Fruit fly (Drosophila melanogaster) whole organism, embryonic: ENCODE data around the gene pav.

Source experiments
- B-H2 ChIP-seq: fragments of 200-800 bp; sonication (Bioruptor generic); optimal IDR thresholded peaks from 2 replicates; lab custom pipeline; 2018; ENCODE audit warnings: missing biosample characterization, mild to moderate bottlenecking, missing genetic modification characterization
- CG10366 ChIP-seq: fragments of 200-800 bp; sonication (Bioruptor generic); IDR thresholded peaks from 2 replicates; pipeline ENCODE4 v1.3.6; 2022; ENCODE audit warnings: missing biosample characterization, missing genetic modification characterization
- CG10979 ChIP-seq: fragments of 200-800 bp; sonication (Bioruptor generic); optimal IDR thresholded peaks from 2 replicates; lab custom pipeline; 2018; ENCODE audit warnings: missing biosample characterization, mild to moderate bottlenecking, missing genetic modification characterization, moderate library complexity
- CG12155 ChIP-seq: fragments of 200-800 bp; sonication (Bioruptor generic); optimal IDR thresholded peaks from 3 replicates; lab custom pipeline; 2016; ENCODE audit warnings: missing biosample characterization, missing genetic modification characterization
- CG1233 ChIP-seq: fragments of 200-800 bp; sonication (Bioruptor generic); optimal IDR thresholded peaks from 4 replicates; lab custom pipeline; 2018; ENCODE audit warnings: missing biosample characterization, mild to moderate bottlenecking, missing genetic modification characterization
- CG13123 ChIP-seq: fragments of 200-800 bp; sonication (Bioruptor generic); optimal IDR thresholded peaks from 2 replicates; lab custom pipeline; 2016; ENCODE audit warnings: missing biosample characterization, missing genetic modification characterization
- CG13894 ChIP-seq: fragments of 200-800 bp; sonication (Bioruptor generic); optimal IDR thresholded peaks from 3 replicates; lab custom pipeline; 2018; ENCODE audit warnings: missing biosample characterization, mild to moderate bottlenecking, missing genetic modification characterization, moderate library complexity
- CG15479 ChIP-seq: fragments of 200-800 bp; sonication (Bioruptor generic); optimal IDR thresholded peaks from 3 replicates; lab custom pipeline; 2019; ENCODE audit warnings: missing biosample characterization, mild to moderate bottlenecking, missing genetic modification characterization, moderate library complexity
- CG15514 ChIP-seq: fragments of 200-800 bp; sonication (Bioruptor generic); optimal IDR thresholded peaks from 3 replicates; lab custom pipeline; 2017; ENCODE audit warnings: missing biosample characterization, missing genetic modification characterization, mild to moderate bottlenecking, moderate library complexity, missing genetic modification reagents
- CG16779 ChIP-seq: fragments of 200-800 bp; sonication (Bioruptor generic); IDR thresholded peaks from 2 replicates; pipeline ENCODE4 v1.3.6; 2022; ENCODE audit warnings: missing biosample characterization, missing genetic modification characterization
- CG2199 ChIP-seq: fragments of 200-800 bp; sonication (Bioruptor generic); IDR thresholded peaks from 3 replicates; pipeline ENCODE4 v1.3.6; 2022; ENCODE audit warnings: missing biosample characterization, missing genetic modification characterization
- CG31365 ChIP-seq: fragments of 200-800 bp; sonication (Bioruptor generic); optimal IDR thresholded peaks from 2 replicates; lab custom pipeline; 2018; ENCODE audit warnings: missing biosample characterization, mild to moderate bottlenecking, missing genetic modification characterization
- CG31388 ChIP-seq: fragments of 200-800 bp; sonication (Bioruptor generic); optimal IDR thresholded peaks from 2 replicates; lab custom pipeline; 2016; ENCODE audit warnings: missing biosample characterization, missing genetic modification characterization
- CG3163 ChIP-seq: fragments of 200-800 bp; sonication (Bioruptor generic); optimal IDR thresholded peaks from 3 replicates; lab custom pipeline; 2016; ENCODE audit warnings: missing biosample characterization, missing genetic modification characterization
- CG4707 ChIP-seq: fragments of 200-800 bp; sonication (Bioruptor generic); optimal IDR thresholded peaks from 2 replicates; lab custom pipeline; 2018; ENCODE audit warnings: missing biosample characterization, mild to moderate bottlenecking, missing genetic modification characterization, moderate library complexity
- CG4854 ChIP-seq: fragments of 200-800 bp; sonication (Bioruptor generic); optimal IDR thresholded peaks from 2 replicates; lab custom pipeline; 2016; ENCODE audit warnings: missing biosample characterization, missing genetic modification characterization, inconsistent platforms
- CG9215 ChIP-seq: fragments of 200-800 bp; sonication (Bioruptor generic); IDR thresholded peaks from 2 replicates; pipeline ENCODE4 v1.3.6; 2022; ENCODE audit warnings: missing biosample characterization, missing genetic modification characterization
- D19B ChIP-seq: fragments of 200-800 bp; sonication (Bioruptor generic); optimal IDR thresholded peaks from 2 replicates; lab custom pipeline; 2017; ENCODE audit warnings: missing biosample characterization, mild to moderate bottlenecking, missing genetic modification characterization
- Deaf1 ChIP-seq: fragments of 200-800 bp; optimal IDR thresholded peaks from 3 replicates; lab custom pipeline; 2019; ENCODE audit warnings: missing biosample characterization, mild to moderate bottlenecking, missing genetic modification characterization, moderate library complexity
- Dref ChIP-seq: fragments of 200-800 bp; sonication (Bioruptor generic); IDR thresholded peaks from 2 replicates; pipeline ENCODE4 v1.3.6; 2022; ENCODE audit warnings: missing biosample characterization, missing genetic modification characterization
- E2f2 ChIP-seq: fragments of 200-800 bp; sonication (Bioruptor generic); IDR thresholded peaks from 2 replicates; pipeline ENCODE4 v1.3.6; 2022; ENCODE audit warnings: missing biosample characterization, missing genetic modification characterization
- Ets65A ChIP-seq: fragments of 200-800 bp; sonication (Bioruptor generic); peaks from one replicate; lab custom pipeline; 2016; ENCODE audit warnings: missing biosample characterization, missing genetic modification characterization
- Fer1 ChIP-seq: fragments of 200-800 bp; sonication (Bioruptor generic); optimal IDR thresholded peaks from 2 replicates; lab custom pipeline; 2017; ENCODE audit warnings: missing biosample characterization, mild to moderate bottlenecking, missing genetic modification characterization
- HLH54F ChIP-seq: fragments of 200-800 bp; sonication (Bioruptor generic); optimal IDR thresholded peaks from 3 replicates; lab custom pipeline; 2016; ENCODE audit warnings: missing biosample characterization, missing genetic modification characterization
- Hr51 ChIP-seq, 2 experiments: fragments of 200-800 bp; sonication (Bioruptor generic); optimal IDR thresholded peaks; 2 replicates in 1 of 2; 3 replicates in 1 of 2; lab custom pipeline; 2016 to 2018; ENCODE audit warnings: missing biosample characterization in 2 of 2, missing genetic modification characterization in 2 of 2, mild to moderate bottlenecking in 1 of 2, moderate library complexity in 1 of 2
- Lhr ChIP-seq: fragments of 200-800 bp; sonication (Bioruptor generic); optimal IDR thresholded peaks from 3 replicates; lab custom pipeline; 2017; ENCODE audit warnings: mild to moderate bottlenecking, missing biosample characterization, missing genetic modification reagents, missing genetic modification characterization
- Neu2 ChIP-seq: fragments of 200-800 bp; sonication (Bioruptor generic); optimal IDR thresholded peaks from 3 replicates; lab custom pipeline; 2016; ENCODE audit warnings: missing biosample characterization, missing genetic modification characterization, borderline replicate concordance
- Nf-YB ChIP-seq: fragments of 200-800 bp; sonication (Bioruptor generic); optimal IDR thresholded peaks from 3 replicates; lab custom pipeline; 2019; ENCODE audit warnings: missing biosample characterization, mild to moderate bottlenecking, missing genetic modification characterization, moderate library complexity
- Opbp ChIP-seq: fragments of 200-800 bp; sonication (Bioruptor generic); IDR thresholded peaks from 3 replicates; pipeline ENCODE4 v1.3.6; 2022; ENCODE audit warnings: missing biosample characterization, missing genetic modification characterization; ENCODE audit not compliant: partially characterized antibody
- Pdp1 ChIP-seq, 2 experiments: fragments of 200-800 bp; sonication (Bioruptor generic); optimal IDR thresholded peaks; 3 replicates each; lab custom pipeline; 2016; ENCODE audit warnings: missing biosample characterization in 2 of 2, missing genetic modification characterization in 2 of 2, mild to moderate bottlenecking in 1 of 2, moderate library complexity in 1 of 2
- Ssrp ChIP-seq: fragments of 200-800 bp; sonication (Bioruptor generic); optimal IDR thresholded peaks from 2 replicates; lab custom pipeline; 2018; ENCODE audit warnings: missing biosample characterization, mild to moderate bottlenecking, missing genetic modification characterization, moderate library complexity
- TFAM ChIP-seq: fragments of 200-800 bp; sonication (Bioruptor generic); optimal IDR thresholded peaks from 2 replicates; lab custom pipeline; 2017; ENCODE audit warnings: missing biosample characterization, missing genetic modification characterization, inconsistent platforms
- Trl ChIP-seq, 3 experiments: fragments of >200 bp in 2 of 3; fragments of 200-800 bp in 1 of 3; sonication (Bioruptor generic) in 1 of 3; optimal IDR thresholded peaks; 2 replicates in 1 of 3; 3 replicates in 2 of 3; lab custom pipeline; 2016 to 2017; ENCODE audit warnings: missing biosample characterization in 1 of 3, missing genetic modification characterization in 1 of 3
- Vsx1 ChIP-seq: fragments of 200-800 bp; sonication (Bioruptor generic); optimal IDR thresholded peaks from 2 replicates; lab custom pipeline; 2017; ENCODE audit warnings: missing biosample characterization, mild to moderate bottlenecking, missing genetic modification characterization, missing genetic modification reagents
- al ChIP-seq: fragments of 200-800 bp; sonication (Bioruptor generic); IDR thresholded peaks from 2 replicates; pipeline ENCODE4 v1.3.6; 2022; ENCODE audit warnings: missing biosample characterization, missing genetic modification characterization
- aop ChIP-seq: fragments of 200-800 bp; sonication (Bioruptor generic); IDR thresholded peaks from 2 replicates; pipeline ENCODE4 v1.3.6; 2022; ENCODE audit warnings: missing biosample characterization, missing genetic modification characterization
- bbx ChIP-seq: fragments of 200-800 bp; sonication (Bioruptor generic); IDR thresholded peaks from 2 replicates; pipeline ENCODE4 v1.3.6; 2022; ENCODE audit warnings: missing biosample characterization, missing genetic modification characterization; ENCODE audit not compliant: partially characterized antibody
- fd64A ChIP-seq: fragments of 200-800 bp; sonication (Bioruptor generic); optimal IDR thresholded peaks from 3 replicates; lab custom pipeline; 2018; ENCODE audit warnings: missing biosample characterization, mild to moderate bottlenecking, missing genetic modification characterization
- gcm ChIP-seq: fragments of 200-800 bp; sonication (Bioruptor generic); optimal IDR thresholded peaks from 2 replicates; lab custom pipeline; 2019; ENCODE audit warnings: missing biosample characterization, mild to moderate bottlenecking, missing genetic modification characterization, moderate library complexity
- gro ChIP-seq: fragments of 200-800 bp; sonication (Bioruptor generic); optimal IDR thresholded peaks from 2 replicates; lab custom pipeline; 2016; ENCODE audit warnings: missing biosample characterization, missing genetic modification characterization
- her ChIP-seq: fragments of 200-800 bp; sonication (Bioruptor generic); optimal IDR thresholded peaks from 2 replicates; lab custom pipeline; 2016; ENCODE audit warnings: missing biosample characterization, missing genetic modification characterization
- jing ChIP-seq: fragments of 200-800 bp; sonication (Bioruptor generic); optimal IDR thresholded peaks from 2 replicates; lab custom pipeline; 2018; ENCODE audit warnings: missing biosample characterization, mild to moderate bottlenecking, missing genetic modification characterization
- jumu ChIP-seq: fragments of 200-800 bp; sonication (Bioruptor generic); optimal IDR thresholded peaks from 3 replicates; lab custom pipeline; 2016; ENCODE audit warnings: missing biosample characterization, missing genetic modification characterization
- lilli ChIP-seq: fragments of 200-800 bp; sonication (Bioruptor generic); optimal IDR thresholded peaks from 3 replicates; lab custom pipeline; 2016; ENCODE audit warnings: missing biosample characterization, missing genetic modification characterization
- pnt ChIP-seq: fragments of 200-800 bp; sonication (Bioruptor generic); optimal IDR thresholded peaks from 3 replicates; lab custom pipeline; 2016; ENCODE audit warnings: missing biosample characterization, missing genetic modification characterization
- sna ChIP-seq: fragments of 200-800 bp; sonication (Bioruptor generic); IDR thresholded peaks from 2 replicates; pipeline ENCODE4 v1.3.6; 2022; ENCODE audit warnings: missing biosample characterization, missing genetic modification characterization; ENCODE audit not compliant: partially characterized antibody
- tna ChIP-seq: fragments of 200-800 bp; sonication (Bioruptor generic); IDR thresholded peaks from 2 replicates; pipeline ENCODE4 v1.3.6; 2022; ENCODE audit warnings: missing biosample characterization, missing genetic modification characterization; ENCODE audit not compliant: partially characterized antibody
- zfh1 ChIP-seq: fragments of 200-800 bp; sonication (Bioruptor generic); IDR thresholded peaks from 3 replicates; pipeline ENCODE4 v1.3.6; 2022; ENCODE audit warnings: missing biosample characterization, missing genetic modification characterization

pav gene

dm6 chr3L:4229365-4229967 lies 13.1 kb upstream of the pav start (continued):
- TF ChIP-seq Nf-YB (GFP tag; lab: Kevin White, UChicago) (no peak), gro (GFP tag; lab: Kevin White, UChicago) (no peak), TFAM (GFP tag; lab: Kevin White, UChicago) (no peak), al (GFP tag; lab: Robert Waterston, UW) (no peak), Pdp1 (GFP tag; optimal IDR thresholded peaks at IDR 0.05; lab: Kevin White, UChicago) (peak in 1 of 2 experiments; percentile 13), Vsx1 (GFP tag; lab: Kevin White, UChicago) (no peak), CG4707 (GFP tag; lab: Kevin White, UChicago) (no peak), jing (GFP tag; lab: Kevin White, UChicago) (no peak), CG13123 (GFP tag; lab: Kevin White, UChicago) (no peak), Fer1 (GFP tag; lab: Kevin White, UChicago) (no peak), CG10366 (no peak), CG2199 (GFP tag; lab: Robert Waterston, UW) (0 out of 3 replicates have a peak, but pooled peaks have one; percentile 43), fd64A (GFP tag; lab: Kevin White, UChicago) (no peak), pnt (GFP tag; lab: Kevin White, UChicago) (no peak), HLH54F (no peak), B-H2 (GFP tag; lab: Kevin White, UChicago) (no peak), CG31365 (tag; lab: Kevin White, UChicago) (no peak), gcm (GFP tag; lab: Kevin White, UChicago) (no peak), her (GFP tag; lab: Kevin White, UChicago) (no peak), tna (GFP tag; lab: Robert Waterston, UW) (no peak), jumu (GFP tag; lab: Kevin White, UChicago) (no peak), Lhr (GFP tag; lab: Kevin White, UChicago) (no peak), D19B (GFP tag; lab: Kevin White, UChicago) (no peak), E2f2 (GFP tag; lab: Robert Waterston, UW) (no peak), CG4854 (GFP tag; lab: Kevin White, UChicago) (no peak), Dref (GFP tag; lab: Robert Waterston, UW) (no peak), aop (GFP tag; lab: Robert Waterston, UW) (no peak), Ssrp (tag; lab: Kevin White, UChicago) (no peak), bbx (GFP tag; lab: Robert Waterston, UW) (no peak)

dm6 chr3L:4230357-4230901 lies 12.1 kb upstream of the pav start:
- TF ChIP-seq CG1233 (GFP tag; lab: Kevin White, UChicago) (peak; percentile 94), zfh1 (GFP tag; lab: Robert Waterston, UW) (peak; percentile 95), CG31388 (GFP tag; lab: Kevin White, UChicago) (peak; percentile 74), CG12155 (GFP tag; lab: Kevin White, UChicago) (peak; percentile 85), CG10979 (peak; percentile 98), sna (GFP tag; lab: Robert Waterston, UW) (no peak), CG3163 (peak; percentile 69), CG15479 (GFP tag; lab: Kevin White, UChicago) (peak; percentile 97), CG9215 (GFP tag; lab: Robert Waterston, UW) (peak; percentile 73), lilli (peak; percentile 85), Ets65A (GFP tag; lab: Kevin White, UChicago) (peak; percentile 99), CG16779 (GFP tag; lab: Robert Waterston, UW) (no peak), CG13894 (no peak), CG4854 (GFP tag; lab: Kevin White, UChicago) (peak; percentile 85), Hr51 (GFP tag; optimal IDR thresholded peaks at IDR 0.05; lab: Kevin White, UChicago) (peak; percentile 92 to 93), Neu2 (GFP tag; lab: Kevin White, UChicago) (peak; percentile 93), Trl (optimal IDR thresholded peaks at IDR 0.05; lab: Kevin White, UChicago) (no peak), Trl (GFP tag; optimal IDR thresholded peaks at IDR 0.05; lab: Kevin White, UChicago) (peak; percentile 92), Opbp (GFP tag; lab: Robert Waterston, UW) (no peak), CG15514 (peak; percentile 29), Deaf1 (tag; lab: Kevin White, UChicago) (peak; percentile 64), gcm (GFP tag; lab: Kevin White, UChicago) (peak; percentile 96)
